Worm (Caenorhabditis elegans) whole organism, young adult: ENCODE data around the gene VM106R.1.

Source experiments
- B0261.1 ChIP-seq: sonication (generic microtip); optimal IDR thresholded peaks from 2 replicates; lab custom pipeline; 2016; ENCODE audit warnings: mild to moderate bottlenecking, missing genetic modification characterization, moderate library complexity, missing compliant biosample characterization
- D2030.7 ChIP-seq: fragments of 200-800 bp; sonication (Bioruptor generic); IDR thresholded peaks from 2 replicates; pipeline ENCODE4 v1.3.6; 2022; ENCODE audit warnings: missing genetic modification reagents, missing genetic modification characterization, missing compliant biosample characterization
- F23B12.7 ChIP-seq: sonication (generic microtip); optimal IDR thresholded peaks from 2 replicates; lab custom pipeline; 2017; ENCODE audit warnings: missing genetic modification characterization, mild to moderate bottlenecking, missing compliant biosample characterization, antibody characterized with exemption, moderate library complexity; ENCODE audit not compliant: insufficient read depth
- F33H1.4 ChIP-seq: fragments of 200-800 bp; sonication (Bioruptor generic); IDR thresholded peaks from 2 replicates; pipeline ENCODE4 v1.3.6; 2022; ENCODE audit warnings: missing genetic modification reagents, missing genetic modification characterization, missing compliant biosample characterization
- F55B11.4 ChIP-seq: sonication (generic microtip); optimal IDR thresholded peaks from 2 replicates; lab custom pipeline; 2016; ENCODE audit warnings: missing compliant biosample characterization, missing genetic modification characterization, borderline replicate concordance; ENCODE audit not compliant: insufficient read depth
- F57A8.1 ChIP-seq: fragments of 200-800 bp; sonication (Bioruptor generic); optimal IDR thresholded peaks from 2 replicates; lab custom pipeline; 2018; ENCODE audit warnings: mild to moderate bottlenecking, missing genetic modification characterization, moderate library complexity, missing compliant biosample characterization
- F57C9.4 ChIP-seq: sonication (generic microtip); optimal IDR thresholded peaks from 2 replicates; lab custom pipeline; 2017; ENCODE audit warnings: mild to moderate bottlenecking, missing genetic modification characterization, missing compliant biosample characterization
- akir-1 ChIP-seq: fragments of 200-800 bp; sonication (Bioruptor generic); optimal IDR thresholded peaks from 2 replicates; lab custom pipeline; 2018; ENCODE audit warnings: mild to moderate bottlenecking, missing genetic modification characterization, moderate library complexity, missing compliant biosample characterization
- aptf-3 ChIP-seq: fragments of 200-800 bp; sonication (Bioruptor generic); IDR thresholded peaks from 2 replicates; pipeline ENCODE4 v1.3.6; 2022; ENCODE audit warnings: missing genetic modification characterization, missing compliant biosample characterization
- atf-7 ChIP-seq: sonication (generic microtip); optimal IDR thresholded peaks from 2 replicates; lab custom pipeline; 2017; ENCODE audit warnings: mild to moderate bottlenecking, missing genetic modification characterization, missing compliant biosample characterization
- attf-3 ChIP-seq: fragments of 200-800 bp; sonication (Bioruptor generic); conservative IDR thresholded peaks from 2 replicates; pipeline ENCODE4 v1.3.6; 2022; ENCODE audit warnings: missing genetic modification reagents, missing genetic modification characterization, missing compliant biosample characterization
- attf-5 ChIP-seq: fragments of 200-800 bp; sonication (Bioruptor generic); optimal IDR thresholded peaks from 2 replicates; lab custom pipeline; 2018; ENCODE audit warnings: mild to moderate bottlenecking, missing genetic modification characterization, missing compliant biosample characterization
- ceh-100 ChIP-seq: fragments of 200-800 bp; sonication (Bioruptor generic); IDR thresholded peaks from 2 replicates; pipeline ENCODE4 v1.3.6; 2022; ENCODE audit warnings: missing genetic modification reagents, missing genetic modification characterization, missing compliant biosample characterization
- ceh-79 ChIP-seq: sonication (generic microtip); optimal IDR thresholded peaks from 2 replicates; lab custom pipeline; 2017; ENCODE audit warnings: mild to moderate bottlenecking, missing genetic modification characterization, missing compliant biosample characterization
- chd-7 ChIP-seq: sonication (generic microtip); optimal IDR thresholded peaks from 2 replicates; lab custom pipeline; 2016; ENCODE audit warnings: mild to moderate bottlenecking, missing genetic modification characterization, moderate library complexity, missing compliant biosample characterization
- dox-1 ChIP-seq: fragments of 200-800 bp; sonication (Bioruptor generic); IDR thresholded peaks from 2 replicates; pipeline ENCODE4 v1.3.6; 2022; ENCODE audit warnings: missing genetic modification reagents, missing genetic modification characterization, missing compliant biosample characterization
- egl-18 ChIP-seq: fragments of 200-800 bp; sonication (Bioruptor generic); IDR thresholded peaks from 2 replicates; pipeline ENCODE4 v1.3.6; 2022; ENCODE audit warnings: missing genetic modification reagents, missing genetic modification characterization, missing compliant biosample characterization
- egrh-3 ChIP-seq: fragments of 200-800 bp; sonication (Bioruptor generic); IDR thresholded peaks from 2 replicates; pipeline ENCODE4 v1.3.6; 2022; ENCODE audit warnings: missing genetic modification reagents, missing genetic modification characterization, missing compliant biosample characterization
- him-1 ChIP-seq: sonication (generic microtip); optimal IDR thresholded peaks from 2 replicates; lab custom pipeline; 2016; ENCODE audit warnings: missing genotype, missing genetic modification reagents, missing genetic modification characterization, missing compliant biosample characterization
- hmg-20 ChIP-seq: fragments of 200-800 bp; sonication (Bioruptor generic); IDR thresholded peaks from 2 replicates; pipeline ENCODE4 v1.3.6; 2022; ENCODE audit warnings: missing genetic modification reagents, missing genetic modification characterization, missing compliant biosample characterization
- lag-1 ChIP-seq: fragments of 200-800 bp; sonication (Bioruptor generic); IDR thresholded peaks from 2 replicates; pipeline ENCODE4 v1.3.6; 2022; ENCODE audit warnings: missing genetic modification reagents, missing genetic modification characterization, missing compliant biosample characterization
- let-607 ChIP-seq, 2 experiments: fragments of 200-800 bp in 1 of 2; sonication (Bioruptor generic) in 1 of 2; sonication (generic microtip) in 1 of 2; optimal IDR thresholded peaks; 2 replicates each; lab custom pipeline; 2016 to 2018; ENCODE audit warnings: mild to moderate bottlenecking in 2 of 2, missing compliant biosample characterization in 2 of 2, missing genetic modification characterization in 2 of 2, moderate library complexity in 2 of 2, missing genotype in 1 of 2
- lin-26 ChIP-seq: fragments of 200-800 bp; sonication (Bioruptor generic); IDR thresholded peaks from 2 replicates; pipeline ENCODE4 v1.3.6; 2022; ENCODE audit warnings: missing genetic modification reagents, missing genetic modification characterization, missing compliant biosample characterization
- lin-35 ChIP-seq, 3 experiments: fragments of 150-350 bp in 2 of 3; sonication (generic microtip) in 1 of 3; optimal IDR thresholded peaks; 2 replicates each; lab custom pipeline; 2014 to 2018; ENCODE audit warnings: missing biosample characterization in 3 of 3, missing genetic modification characterization in 3 of 3, missing genetic modification reagents in 3 of 3
- lir-1 ChIP-seq: fragments of 200-800 bp; sonication (Bioruptor generic); conservative IDR thresholded peaks from 2 replicates; pipeline ENCODE4 v1.3.6; 2022; ENCODE audit warnings: missing genetic modification reagents, missing genetic modification characterization, missing compliant biosample characterization
- madf-10 ChIP-seq: sonication (generic microtip); optimal IDR thresholded peaks from 2 replicates; lab custom pipeline; 2016; ENCODE audit warnings: mild to moderate bottlenecking, missing genetic modification characterization, missing compliant biosample characterization
- madf-3 ChIP-seq: fragments of 200-800 bp; sonication (Bioruptor generic); IDR thresholded peaks from 2 replicates; pipeline ENCODE4 v1.3.6; 2022; ENCODE audit warnings: missing genetic modification reagents, missing genetic modification characterization, missing compliant biosample characterization
- nfya-2 ChIP-seq: fragments of 200-800 bp; sonication (Bioruptor generic); IDR thresholded peaks from 2 replicates; pipeline ENCODE4 v1.3.6; 2022; ENCODE audit warnings: missing genetic modification reagents, missing genetic modification characterization, missing compliant biosample characterization
- nfyb-1 ChIP-seq: fragments of 200-800 bp; sonication (Bioruptor generic); IDR thresholded peaks from 2 replicates; pipeline ENCODE4 v1.3.6; 2022; ENCODE audit warnings: missing genetic modification reagents, missing genetic modification characterization, missing compliant biosample characterization
- nhr-120 ChIP-seq: fragments of 200-800 bp; sonication (Bioruptor generic); IDR thresholded peaks from 2 replicates; pipeline ENCODE4 v1.3.6; 2022; ENCODE audit warnings: missing genetic modification characterization, missing compliant biosample characterization
- pha-4 ChIP-seq: fragments of 150-350 bp; sonication (generic microtip); optimal IDR thresholded peaks from 2 replicates; lab custom pipeline; 2014; ENCODE audit warnings: missing biosample characterization, missing genetic modification reagents, missing genetic modification characterization
- rcor-1 ChIP-seq: fragments of 200-800 bp; sonication (Bioruptor generic); IDR thresholded peaks from 2 replicates; pipeline ENCODE4 v1.3.6; 2022; ENCODE audit warnings: missing genetic modification reagents, missing genetic modification characterization, missing compliant biosample characterization
- repo-1 ChIP-seq: sonication (generic microtip); optimal IDR thresholded peaks from 2 replicates; lab custom pipeline; 2017; ENCODE audit warnings: mild to moderate bottlenecking, missing genetic modification characterization, missing compliant biosample characterization
- snpc-1.1 ChIP-seq: sonication (generic microtip); optimal IDR thresholded peaks from 2 replicates; lab custom pipeline; 2017; ENCODE audit warnings: missing genetic modification characterization, mild to moderate bottlenecking, missing compliant biosample characterization, antibody characterized with exemption, moderate library complexity, missing genotype, missing genetic modification reagents; ENCODE audit not compliant: insufficient read depth
- snpc-1.3 ChIP-seq: sonication (generic microtip); optimal IDR thresholded peaks from 2 replicates; lab custom pipeline; 2017; ENCODE audit warnings: missing genetic modification characterization, mild to moderate bottlenecking, missing compliant biosample characterization, antibody characterized with exemption, moderate library complexity, missing genotype, missing genetic modification reagents; ENCODE audit not compliant: insufficient read depth
- snpc-4 ChIP-seq, 5 experiments: fragments of 150-350 bp in 1 of 5; sonication (generic microtip) in 4 of 5; optimal IDR thresholded peaks; 2 replicates each; lab custom pipeline; 2014 to 2018; ENCODE audit warnings: missing genetic modification characterization in 5 of 5, missing biosample characterization in 3 of 5, antibody characterized with exemption in 2 of 5, mild to moderate bottlenecking in 2 of 5, missing compliant biosample characterization in 2 of 5, missing genotype in 2 of 5, moderate library complexity in 2 of 5, missing genetic modification reagents in 1 of 5
- somi-1 ChIP-seq: fragments of 200-800 bp; sonication (Bioruptor generic); optimal IDR thresholded peaks from 2 replicates; lab custom pipeline; 2018; ENCODE audit warnings: mild to moderate bottlenecking, missing genetic modification characterization, missing compliant biosample characterization
- tbp1 ChIP-seq: fragments of 200-800 bp; sonication (Bioruptor generic); optimal IDR thresholded peaks from 2 replicates; lab custom pipeline; 2018; ENCODE audit warnings: mild to moderate bottlenecking, missing genetic modification characterization, missing compliant biosample characterization
- tbx-9 ChIP-seq: sonication (generic microtip); optimal IDR thresholded peaks from 2 replicates; lab custom pipeline; 2016; ENCODE audit warnings: borderline replicate concordance, missing genetic modification characterization, inconsistent platforms, missing compliant biosample characterization
- unc-130 ChIP-seq: sonication (generic microtip); optimal IDR thresholded peaks from 2 replicates; lab custom pipeline; 2016; ENCODE audit warnings: missing genetic modification reagents, missing genetic modification characterization, missing compliant biosample characterization
- zim-3 ChIP-seq: sonication (generic microtip); optimal IDR thresholded peaks from 2 replicates; lab custom pipeline; 2017; ENCODE audit warnings: mild to moderate bottlenecking, missing genetic modification characterization, moderate library complexity, missing compliant biosample characterization
- ztf-22 ChIP-seq: fragments of 200-800 bp; sonication (Bioruptor generic); optimal IDR thresholded peaks from 2 replicates; lab custom pipeline; 2018; ENCODE audit warnings: mild to moderate bottlenecking, missing genetic modification characterization, moderate library complexity, missing compliant biosample characterization
- ztf-26 ChIP-seq: sonication (generic microtip); optimal IDR thresholded peaks from 2 replicates; lab custom pipeline; 2017; ENCODE audit warnings: missing genetic modification characterization, missing compliant biosample characterization

The VM106R.1 gene

DNA sequence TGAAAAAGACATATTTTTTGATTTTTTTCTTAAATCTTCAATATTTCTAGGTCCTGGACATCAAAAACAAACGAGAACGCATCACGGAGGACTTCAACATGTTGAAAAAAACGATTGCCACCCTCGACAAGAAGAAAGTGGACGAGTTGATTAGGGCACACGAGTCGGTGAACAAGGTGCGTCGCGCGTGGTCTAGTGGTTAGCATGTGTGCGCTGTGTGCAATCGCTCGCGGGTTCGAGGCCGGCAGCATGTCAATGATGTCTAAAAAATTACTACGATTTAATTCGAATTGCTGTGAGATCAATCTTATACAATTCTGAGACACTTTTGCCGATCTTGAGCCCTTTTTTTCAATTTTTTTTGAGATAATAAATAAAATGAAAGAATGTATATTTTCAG, 11.1 kb upstream of the VM106R.1 start (continued):
- TF ChIP-seq him-1 (tag; lab: Kevin White, UChicago) (peak; percentile 91), ceh-100 (peak; percentile 79), pha-4 (tag; lab: Kevin White, UChicago) (no peak), F23B12.7 (peak; percentile 82), D2030.7 (GFP tag; lab: Robert Waterston, UW) (peak; percentile 43), egrh-3 (GFP tag; lab: Robert Waterston, UW) (no peak), ztf-26 (tag; lab: Kevin White, UChicago) (peak; percentile 79), lag-1 (GFP tag; lab: Robert Waterston, UW) (no peak), dox-1 (GFP tag; lab: Robert Waterston, UW) (peak; percentile 88), somi-1 (GFP tag; lab: Kevin White, UChicago) (peak; percentile 63), B0261.1 (tag; lab: Kevin White, UChicago) (peak; percentile 94), snpc-1.3 (tag; lab: Kevin White, UChicago) (peak; percentile 86), nhr-120 (GFP tag; lab: Robert Waterston, UW) (peak; percentile 71; the same call in 1 of the 2 replicates), ztf-22 (GFP tag; lab: Kevin White, UChicago) (no peak), attf-5 (GFP tag; lab: Kevin White, UChicago) (peak; percentile 82), egl-18 (0 out of 2 replicates have a peak, but pooled peaks have one; percentile 66), nfyb-1 (GFP tag; lab: Robert Waterston, UW) (peak; percentile 91), hmg-20 (peak; percentile 70; the same call in 1 of the 2 replicates), snpc-1.1 (peak; percentile 52), nfya-2 (GFP tag; lab: Robert Waterston, UW) (no peak), snpc-4 (GFP tag; optimal IDR thresholded peaks at IDR 0.05; lab: Kevin White, UChicago) (peak; percentile 75), snpc-4 (tag; optimal IDR thresholded peaks at IDR 0.05; lab: Kevin White, UChicago) (peak; percentile 24 to 78 (median 72)), F55B11.4 (tag; lab: Kevin White, UChicago) (no peak), lir-1 (GFP tag; lab: Robert Waterston, UW) (peak; percentile 58; the same call in 1 of the 2 replicates), unc-130 (GFP tag; lab: Kevin White, UChicago) (peak; percentile 10), F57C9.4 (no peak), attf-3 (GFP tag; lab: Robert Waterston, UW) (peak; percentile 59; the same call in 1 of the 2 replicates), F57A8.1 (GFP tag; lab: Kevin White, UChicago) (peak; percentile 69), aptf-3 (GFP tag; lab: Robert Waterston, UW) (peak; percentile 61; the same call in 1 of the 2 replicates), akir-1 (GFP tag; lab: Kevin White, UChicago) (peak; percentile 65), chd-7 (peak; percentile 84), atf-7 (tag; lab: Kevin White, UChicago) (peak; percentile 82), let-607 (tag; optimal IDR thresholded peaks at IDR 0.05; lab: Kevin White, UChicago) (peak; percentile 13 to 61), madf-10 (tag; lab: Kevin White, UChicago) (peak; percentile 82), rcor-1 (GFP tag; lab: Robert Waterston, UW) (peak; percentile 65; the same call in 1 of the 2 replicates), zim-3 (tag; lab: Kevin White, UChicago) (peak; percentile 90), F33H1.4 (GFP tag; lab: Robert Waterston, UW) (peak; percentile 63), ceh-79 (tag; lab: Kevin White, UChicago) (peak; percentile 84), tbp1 (peak; percentile 99), tbx-9 (tag; lab: Kevin White, UChicago) (peak; percentile 38), lin-26 (GFP tag; lab: Robert Waterston, UW) (peak; percentile 92), repo-1 (tag; lab: Kevin White, UChicago) (peak; percentile 87), madf-3 (peak; percentile 60; the same call in 1 of the 2 replicates), lin-35 (GFP tag; optimal IDR thresholded peaks at IDR 0.05; lab: Kevin White, UChicago) (peak in 1 of 3 experiments; percentile 74)
